Fruit fly (Drosophila melanogaster): ENCODE data around the gene Rev1.

The Rev1 gene

dm6 chr3L:654019-654418, at the start of gene Rev1, which contains the start of gene MED30 (continued):
- TF ChIP-seq CG13296 (GFP tag; optimal IDR thresholded peaks at IDR 0.05) (peak; percentile 93), cas (GFP tag; IDR thresholded peaks at IDR 0.05) (peak; percentile 76), crp (GFP tag; optimal IDR thresholded peaks at IDR 0.05) (peak; percentile 93 to 97), Atf-2 (GFP tag; optimal IDR thresholded peaks at IDR 0.05) (peak; percentile 95), Neu2 (GFP tag; optimal IDR thresholded peaks at IDR 0.05; ENCODE audit: borderline replicate concordance) (peak; percentile 71), MBD-R2 (GFP tag; IDR thresholded peaks at IDR 0.05) (peak; percentile 96), CG11695 (GFP tag; IDR thresholded peaks at IDR 0.05) (peak; percentile 69; the same call in 2 of the 3 replicates), Ada2b (GFP tag; IDR thresholded peaks at IDR 0.05) (peak; percentile 91), CG1024 (GFP tag; IDR thresholded peaks at IDR 0.05) (peak; percentile 82), peb (GFP tag; IDR thresholded peaks at IDR 0.05) (peak; percentile 73), repo (GFP tag; optimal IDR thresholded peaks at IDR 0.05) (peak; percentile 95), sug (tag; optimal IDR thresholded peaks at IDR 0.05) (peak; percentile 92), CG42726 (GFP tag; IDR thresholded peaks at IDR 0.05; ENCODE audit: partially characterized antibody) (no peak), Tbp (GFP tag; optimal IDR thresholded peaks at IDR 0.05) (no peak), nau (GFP tag; optimal IDR thresholded peaks at IDR 0.05) (no peak), CG13424 (tag; optimal IDR thresholded peaks at IDR 0.05) (peak; percentile 94), bab2 (GFP tag; optimal IDR thresholded peaks at IDR 0.05) (peak; percentile 98), CG7928 (GFP tag; optimal IDR thresholded peaks at IDR 0.05) (peak; percentile 75), shn (GFP tag; optimal IDR thresholded peaks at IDR 0.05) (peak; percentile 97), Gug (GFP tag; IDR thresholded peaks at IDR 0.05) (peak; percentile 95), CG4282 (GFP tag; optimal IDR thresholded peaks at IDR 0.05) (peak; percentile 95), yki (optimal IDR thresholded peaks at IDR 0.05) (no peak), CG14441 (GFP tag; IDR thresholded peaks at IDR 0.05) (peak; percentile 91), schlank (tag; optimal IDR thresholded peaks at IDR 0.05) (peak; percentile 87), CG8290 (GFP tag; optimal IDR thresholded peaks at IDR 0.05) (peak; percentile 93), CG8290 (tag; optimal IDR thresholded peaks at IDR 0.05) (peak; percentile 49 to 97), psq (GFP tag; optimal IDR thresholded peaks at IDR 0.05) (peak; percentile 82), Med (GFP tag) (peak; percentile 99), aop (GFP tag; IDR thresholded peaks at IDR 0.05) (peak; percentile 79), HLH54F (GFP tag; optimal IDR thresholded peaks at IDR 0.05) (peak; percentile 98)

DNA sequence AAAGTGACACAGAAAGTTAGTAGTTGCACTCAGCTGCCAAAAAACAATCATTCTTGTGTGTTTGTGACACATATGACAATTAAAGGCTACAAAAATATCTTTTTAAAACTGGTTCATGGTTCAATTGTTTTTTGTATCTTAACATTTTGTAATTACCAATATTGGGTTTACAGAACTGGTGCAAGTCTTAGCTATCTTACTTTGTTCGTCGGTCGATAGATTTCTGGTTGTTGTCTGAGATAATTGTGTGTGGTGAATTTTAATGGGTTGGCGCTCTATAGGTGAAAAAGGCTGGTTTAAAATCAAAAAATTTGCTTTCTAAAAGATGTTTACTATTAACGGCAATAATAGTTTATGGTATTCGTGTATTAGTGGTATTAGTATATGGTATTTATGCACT, 49.5 kb upstream of the Rev1 start:
- TF ChIP-seq CG10321 (GFP tag; IDR thresholded peaks at IDR 0.05), result no peak
- TF ChIP-seq h (optimal IDR thresholded peaks at IDR 0.05), result no peak
- TF ChIP-seq Hand (GFP tag; optimal IDR thresholded peaks at IDR 0.05), result no peak
- peak; percentile 64 for TF ChIP-seq exex (tag; optimal IDR thresholded peaks at IDR 0.05)
- no peak for TF ChIP-seq Antp (GFP tag; optimal IDR thresholded peaks at IDR 0.05)
- peak; percentile 31; the same call in 2 of the 4 replicates for TF ChIP-seq Dll (GFP tag; IDR thresholded peaks at IDR 0.05; ENCODE audit: partially characterized antibody)
- no peak for TF ChIP-seq al (GFP tag; IDR thresholded peaks at IDR 0.05)
- TF ChIP-seq CG11504 (tag; optimal IDR thresholded peaks at IDR 0.05), result no peak
- TF ChIP-seq E2f1 (GFP tag; IDR thresholded peaks at IDR 0.05), result no peak
- peak; percentile 58 for TF ChIP-seq BEAF-32 (GFP tag; optimal IDR thresholded peaks at IDR 0.05)
- no peak for TF ChIP-seq unpg (GFP tag; optimal IDR thresholded peaks at IDR 0.05)
- no peak for TF ChIP-seq Elba2 (GFP tag; optimal IDR thresholded peaks at IDR 0.05)
- no peak for TF ChIP-seq Atf3 (GFP tag; optimal IDR thresholded peaks at IDR 0.05)
- no peak for TF ChIP-seq bigmax (GFP tag; optimal IDR thresholded peaks at IDR 0.05)
- TF ChIP-seq CG7963 (GFP tag; IDR thresholded peaks at IDR 0.05; ENCODE audit: partially characterized antibody), result no peak
- TF ChIP-seq CG13287 (GFP tag; IDR thresholded peaks at IDR 0.05; ENCODE audit: partially characterized antibody), result peak; percentile 70
- no peak for TF ChIP-seq CG6654 (GFP tag; optimal IDR thresholded peaks at IDR 0.05)
- TF ChIP-seq CG2889 (GFP tag; IDR thresholded peaks at IDR 0.05), result no peak
- no peak for TF ChIP-seq Oli (tag; optimal IDR thresholded peaks at IDR 0.05)
- TF ChIP-seq CG2875 (GFP tag; optimal IDR thresholded peaks at IDR 0.05), result no peak
- TF ChIP-seq peb (GFP tag; IDR thresholded peaks at IDR 0.05), result no peak
- no peak for TF ChIP-seq crol (GFP tag; IDR thresholded peaks at IDR 0.05)
- peak; percentile 90 for TF ChIP-seq E2f2 (GFP tag; IDR thresholded peaks at IDR 0.05)
- no peak for TF ChIP-seq CG5245 (GFP tag; optimal IDR thresholded peaks at IDR 0.05)
- TF ChIP-seq dmrt11E (tag; optimal IDR thresholded peaks at IDR 0.05), result no peak
